Worm (Caenorhabditis elegans) whole organism, L4/young adult: Measurements from ENCODE around the gene K09C6.2.

ENCODE experiments used
- W03F9.2 ChIP-seq: fragments of 150-350 bp; optimal IDR thresholded peaks from 2 replicates; lab custom pipeline; 2014; ENCODE audit warnings: missing biosample characterization, missing genetic modification characterization
- him-1 ChIP-seq: sonication (generic microtip); optimal IDR thresholded peaks from 2 replicates; lab custom pipeline; 2016; ENCODE audit warnings: missing genotype, missing genetic modification reagents, missing genetic modification characterization, missing compliant biosample characterization

ce11 chrV:908681-909080, 52.0 kb downstream of the K09C6.2 start:
- TF ChIP-seq him-1 (tag; lab: Kevin White, UChicago) (no peak), W03F9.2 (tag; lab: Kevin White, UChicago) (no peak)
